Worm (Caenorhabditis elegans) whole organism, L1 larva: Measurements from ENCODE around the gene R07B1.9.

Source experiments
- blmp-1 ChIP-seq: fragments of 150-350 bp; optimal IDR thresholded peaks from 2 replicates; lab custom pipeline; 2014; ENCODE audit warnings: missing biosample characterization, missing genetic modification characterization
- dpl-1 ChIP-seq, 3 experiments: fragments of 150-350 bp in 2 of 3; sonication (generic microtip) in 1 of 3; optimal IDR thresholded peaks; 2 replicates each; lab custom pipeline; 2014 to 2017; ENCODE audit warnings: missing biosample characterization in 3 of 3, missing genetic modification characterization in 3 of 3, missing genetic modification reagents in 3 of 3
- lin-13 ChIP-seq: fragments of 150-350 bp; optimal IDR thresholded peaks from 2 replicates; lab custom pipeline; 2014; ENCODE audit warnings: missing biosample characterization, missing genetic modification reagents, missing genetic modification characterization
- nhr-12 ChIP-seq: sonication (generic microtip); optimal IDR thresholded peaks from 2 replicates; lab custom pipeline; 2017; ENCODE audit warnings: missing biosample characterization, missing genetic modification characterization
- nhr-90 ChIP-seq: sonication (generic microtip); optimal IDR thresholded peaks from 2 replicates; lab custom pipeline; 2016; ENCODE audit warnings: mild to moderate bottlenecking, missing genetic modification characterization, missing compliant biosample characterization; ENCODE audit not compliant: poor library complexity
- unc-130 ChIP-seq: fragments of 150-350 bp; optimal IDR thresholded peaks from 2 replicates; lab custom pipeline; 2017; ENCODE audit warnings: missing biosample characterization, missing genetic modification characterization, inconsistent platforms

- no peak for TF ChIP-seq lin-13 (GFP tag; lab: Kevin White, UChicago)
- no peak for TF ChIP-seq blmp-1 (tag; lab: Kevin White, UChicago)
- TF ChIP-seq dpl-1 (GFP tag; optimal IDR thresholded peaks at IDR 0.05; lab: Kevin White, UChicago): no peak
- TF ChIP-seq nhr-12: no peak
- no peak for TF ChIP-seq unc-130 (tag; lab: Kevin White, UChicago)
- no peak for TF ChIP-seq nhr-90
These were observed 47.7 kb downstream of the R07B1.9 start, which contains the start of gene ugt-23 for ce11 chrX:9924962-9925361.
